Fruit fly (Drosophila melanogaster): ENCODE results near the gene CG31643.
A peak's percentile ranks its signal among the peaks of the same experiment; 100 is the strongest.

CG31643 gene

DNA sequence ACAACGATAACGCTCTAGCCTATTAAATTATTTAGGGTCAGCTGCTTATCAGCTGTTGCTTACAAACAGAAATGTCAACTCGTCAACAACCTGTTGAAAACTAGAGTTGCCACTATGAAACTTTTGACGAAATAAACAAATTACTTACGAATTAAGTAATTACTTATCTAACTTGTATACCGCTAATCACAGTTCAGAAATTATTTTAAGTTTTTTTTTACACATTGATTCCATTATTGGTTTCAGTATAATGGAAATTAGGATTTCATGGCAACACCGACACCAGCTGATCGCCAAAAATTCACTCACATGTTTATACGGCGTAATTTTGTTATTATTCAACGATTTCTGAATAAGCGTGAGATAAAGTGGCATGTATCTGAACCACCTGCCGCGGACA is at the start of gene CG31643, which contains the start of gene CG9117 (continued):
- TF ChIP-seq dimm (GFP tag; IDR thresholded peaks at IDR 0.05), result no peak
- no peak for TF ChIP-seq GATAe (GFP tag; conservative IDR thresholded peaks at IDR 0.05)
- TF ChIP-seq CG32767 (GFP tag; IDR thresholded peaks at IDR 0.05), result no peak
- no peak for TF ChIP-seq CG3065 (GFP tag; optimal IDR thresholded peaks at IDR 0.05)
- peak; percentile 60 to 61 for TF ChIP-seq dpn (GFP tag; optimal IDR thresholded peaks at IDR 0.05)
- peak; percentile 21 for TF ChIP-seq CG10147 (GFP tag; optimal IDR thresholded peaks at IDR 0.05)
- TF ChIP-seq aop (GFP tag; IDR thresholded peaks at IDR 0.05), result no peak
- no peak for TF ChIP-seq CG8290 (GFP tag; optimal IDR thresholded peaks at IDR 0.05)
- TF ChIP-seq CG8290 (tag; optimal IDR thresholded peaks at IDR 0.05), result no peak
- TF ChIP-seq CG34224 (GFP tag; IDR thresholded peaks at IDR 0.05; ENCODE audit: partially characterized antibody), result peak; percentile 60; the same call in 2 of the 3 replicates
- TF ChIP-seq Lhr (GFP tag; optimal IDR thresholded peaks at IDR 0.05), result no peak
- TF ChIP-seq repo (GFP tag; optimal IDR thresholded peaks at IDR 0.05), result no peak
- no peak for TF ChIP-seq Dip2 (GFP tag; IDR thresholded peaks at IDR 0.05)
- TF ChIP-seq zf30C (GFP tag; optimal IDR thresholded peaks at IDR 0.05), result no peak
- no peak for TF ChIP-seq pb (GFP tag; optimal IDR thresholded peaks at IDR 0.05)
- peak; percentile 47 for TF ChIP-seq pho (GFP tag; optimal IDR thresholded peaks at IDR 0.05)
- peak; percentile 28 for TF ChIP-seq Fer2 (tag; optimal IDR thresholded peaks at IDR 0.05)
- no peak for TF ChIP-seq vfl (GFP tag; optimal IDR thresholded peaks at IDR 0.05)
- peak; percentile 31; the same call in 1 of the 2 replicates for TF ChIP-seq vvl (GFP tag; IDR thresholded peaks at IDR 0.05)
- TF ChIP-seq CG10209 (GFP tag; optimal IDR thresholded peaks at IDR 0.05), result peak; percentile 20
- TF ChIP-seq dysf (GFP tag; IDR thresholded peaks at IDR 0.05), result 0 out of 3 replicates have a peak, but pooled peaks have one; percentile 6
- no peak for TF ChIP-seq gt (GFP tag; IDR thresholded peaks at IDR 0.05)

DNA sequence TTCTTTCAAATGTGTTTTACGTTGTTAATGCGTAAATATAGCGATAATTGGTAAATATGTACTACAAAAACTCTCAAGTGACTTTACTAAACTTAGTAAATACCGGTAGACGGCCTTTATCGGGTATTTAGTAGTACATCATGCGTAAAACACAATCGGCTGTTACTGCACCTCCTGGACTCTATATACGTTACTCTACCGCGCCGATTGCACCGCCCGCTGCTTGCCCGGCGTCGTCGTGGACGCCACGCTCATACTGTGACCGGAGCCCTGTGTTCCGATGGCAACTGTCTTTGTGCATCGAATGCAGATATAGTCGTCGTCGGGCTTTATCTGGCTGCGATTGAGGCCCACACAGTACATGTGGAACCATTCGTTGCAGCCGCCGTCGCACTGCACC is 47.5 kb upstream of the CG31643 start:
- TF ChIP-seq lmd (GFP tag; IDR thresholded peaks at IDR 0.05) (no peak), CG7963 (GFP tag; IDR thresholded peaks at IDR 0.05; ENCODE audit: partially characterized antibody) (0 out of 3 replicates have a peak, but pooled peaks have one; percentile 31), Xrp1 (GFP tag; IDR thresholded peaks at IDR 0.05) (no peak), nom (GFP tag; optimal IDR thresholded peaks at IDR 0.05) (peak; percentile 58), gem (tag; optimal IDR thresholded peaks at IDR 0.05) (no peak), stwl (tag; optimal IDR thresholded peaks at IDR 0.05) (no peak), Antp (GFP tag; optimal IDR thresholded peaks at IDR 0.05) (no peak), slou (GFP tag; optimal IDR thresholded peaks at IDR 0.05) (no peak), CG6813 (GFP tag; optimal IDR thresholded peaks at IDR 0.05) (no peak), CG8290 (GFP tag; optimal IDR thresholded peaks at IDR 0.05) (no peak), CG8290 (tag; optimal IDR thresholded peaks at IDR 0.05) (no peak), Atf-2 (GFP tag; optimal IDR thresholded peaks at IDR 0.05) (no peak), MESR4 (GFP tag; optimal IDR thresholded peaks at IDR 0.05) (no peak), pan (optimal IDR thresholded peaks at IDR 0.05) (no peak), pan (GFP tag; optimal IDR thresholded peaks at IDR 0.05 in 1 of 2, IDR thresholded peaks at IDR 0.05 in 1 of 2) (no peak)

DNA sequence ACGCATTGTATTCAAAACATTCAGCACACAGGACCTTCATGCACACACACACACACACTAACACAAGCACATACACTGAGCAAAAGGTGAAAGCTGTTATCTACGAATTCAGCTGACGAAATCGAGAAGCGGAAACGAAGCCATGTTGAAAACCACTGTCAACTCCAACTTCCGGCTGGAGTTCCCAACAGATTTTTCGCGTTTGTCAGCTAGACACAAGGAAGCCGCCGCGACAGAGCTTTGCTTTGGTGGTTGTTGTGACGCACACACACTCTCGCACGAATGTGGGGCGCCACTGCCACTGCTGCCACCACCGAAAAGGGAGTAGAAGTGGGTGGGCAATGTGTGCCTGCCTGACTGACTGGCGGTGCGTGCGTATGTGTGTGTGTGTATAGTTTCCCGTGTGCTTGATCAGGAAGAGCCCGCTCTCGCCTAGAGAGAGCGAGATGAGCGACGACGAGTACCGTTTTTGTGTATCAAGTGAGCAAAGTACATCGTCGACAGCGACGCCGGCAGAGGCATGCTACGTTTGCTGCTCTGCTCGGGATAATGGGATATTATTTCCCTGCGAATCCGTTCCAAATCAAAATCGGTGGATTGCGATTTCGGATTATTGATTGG is 40.2 kb upstream of the CG31643 start:
- TF ChIP-seq E2f1 (GFP tag; IDR thresholded peaks at IDR 0.05) (no peak), seq (GFP tag; IDR thresholded peaks at IDR 0.05) (no peak), CG12071 (GFP tag; optimal IDR thresholded peaks at IDR 0.05) (peak; percentile 68), CG6689 (GFP tag; IDR thresholded peaks at IDR 0.05) (peak; percentile 27), hkb (optimal IDR thresholded peaks at IDR 0.05) (no peak), hkb (GFP tag; IDR thresholded peaks at IDR 0.05) (peak; percentile 71), sc (optimal IDR thresholded peaks at IDR 0.05) (no peak), sc (GFP tag; optimal IDR thresholded peaks at IDR 0.05) (no peak), aop (GFP tag; IDR thresholded peaks at IDR 0.05) (0 out of 2 replicates have a peak, but pooled peaks have one; percentile 3), CG16813 (GFP tag; IDR thresholded peaks at IDR 0.05; ENCODE audit: partially characterized antibody) (no peak), Doc3 (GFP tag; IDR thresholded peaks at IDR 0.05; ENCODE audit: partially characterized antibody) (no peak), gsb (GFP tag; IDR thresholded peaks at IDR 0.05) (peak; percentile 34; the same call in 1 of the 2 replicates), CG2678 (tag; optimal IDR thresholded peaks at IDR 0.05) (no peak), eve (GFP tag; optimal IDR thresholded peaks at IDR 0.05) (no peak), Taf1 (GFP tag; IDR thresholded peaks at IDR 0.05) (no peak), Hey (tag; optimal IDR thresholded peaks at IDR 0.05) (peak; percentile 58), mirr (GFP tag; optimal IDR thresholded peaks at IDR 0.05) (peak; percentile 63)

Data from whole organism, embryonic.